Worm (Caenorhabditis elegans) whole organism, L4 larva: ENCODE results near the gene F33H1.4.

Source experiments
- ama-1 ChIP-seq: fragments of 150-350 bp; optimal IDR thresholded peaks from 2 replicates; lab custom pipeline; 2014; ENCODE audit warnings: inconsistent platforms, mixed read lengths
- duxl-1 ChIP-seq: sonication (generic microtip); optimal IDR thresholded peaks from 2 replicates; lab custom pipeline; 2016; ENCODE audit warnings: mild to moderate bottlenecking, missing genetic modification characterization, moderate library complexity, missing compliant biosample characterization; ENCODE audit not compliant: poor library complexity
- egl-27 ChIP-seq: sonication (generic microtip); optimal IDR thresholded peaks from 3 replicates; lab custom pipeline; 2017; ENCODE audit warnings: missing biosample characterization, missing genetic modification reagents, missing genetic modification characterization
- lir-3 ChIP-seq: sonication (generic microtip); optimal IDR thresholded peaks from 2 replicates; lab custom pipeline; 2016; ENCODE audit warnings: mild to moderate bottlenecking, missing genetic modification characterization, missing compliant biosample characterization
- lsy-2 ChIP-seq, 2 experiments: fragments of 150-350 bp in 1 of 2; sonication (generic microtip) in 1 of 2; optimal IDR thresholded peaks; 2 replicates each; lab custom pipeline; 2014 to 2017; ENCODE audit warnings: missing biosample characterization in 2 of 2, missing genetic modification characterization in 2 of 2
- mes-2 ChIP-seq: sonication (generic microtip); optimal IDR thresholded peaks from 2 replicates; lab custom pipeline; 2016; ENCODE audit warnings: missing genotype, mild to moderate bottlenecking, missing genetic modification characterization, missing compliant biosample characterization; ENCODE audit not compliant: poor library complexity, severe bottlenecking
- nhr-6 ChIP-seq: fragments of 150-350 bp; optimal IDR thresholded peaks from 2 replicates; lab custom pipeline; 2014; ENCODE audit warnings: missing biosample characterization, missing genetic modification characterization
- nhr-76 ChIP-seq: fragments of 150-350 bp; optimal IDR thresholded peaks from 2 replicates; lab custom pipeline; 2014; ENCODE audit warnings: missing biosample characterization, missing genetic modification characterization
- pha-4 ChIP-seq, 2 experiments: fragments of 150-350 bp in 1 of 2; fragments of 200-800 bp in 1 of 2; sonication (Bioruptor generic) in 1 of 2; IDR thresholded peaks in 1 of 2; optimal IDR thresholded peaks in 1 of 2; 2 replicates each; pipeline versions ENCODE4 v1.3.6 to Lab custom; 2014 to 2022; ENCODE audit warnings: missing genetic modification characterization in 2 of 2, missing genetic modification reagents in 2 of 2, missing biosample characterization in 1 of 2, missing compliant biosample characterization in 1 of 2
- php-3 ChIP-seq: fragments of 200-800 bp; sonication (Bioruptor generic); IDR thresholded peaks from 2 replicates; pipeline ENCODE4 v1.3.6; 2022; ENCODE audit warnings: missing genetic modification reagents, missing genetic modification characterization, missing compliant biosample characterization
- sdz-12 ChIP-seq: fragments of 200-800 bp; sonication (Bioruptor generic); optimal IDR thresholded peaks from 2 replicates; lab custom pipeline; 2018; ENCODE audit warnings: mild to moderate bottlenecking, missing genetic modification characterization, missing compliant biosample characterization
- set-16 ChIP-seq: fragments of 200-800 bp; sonication (Bioruptor generic); IDR thresholded peaks from 2 replicates; pipeline ENCODE4 v1.3.6; 2022; ENCODE audit warnings: missing genetic modification reagents, missing genetic modification characterization, missing compliant biosample characterization
- unc-62 ChIP-seq, 3 experiments: fragments of 150-350 bp in 1 of 3; sonication (generic microtip); optimal IDR thresholded peaks in 2 of 3; peaks in 1 of 3; 1 replicate in 1 of 3; 2 replicates in 2 of 3; lab custom pipeline; 2014 to 2017; ENCODE audit warnings: missing biosample characterization in 3 of 3, missing genetic modification characterization in 3 of 3, missing genetic modification reagents in 3 of 3, missing genotype in 1 of 3
- zip-2 ChIP-seq: fragments of 150-350 bp; optimal IDR thresholded peaks from 2 replicates; lab custom pipeline; 2014; ENCODE audit warnings: missing biosample characterization, missing genetic modification characterization

- TF ChIP-seq sdz-12 (no peak), egl-27 (tag; lab: Kevin White, UChicago) (no peak), mes-2 (no peak), lir-3 (no peak), ama-1 (lab: Kevin White, UChicago) (no peak), lsy-2 (tag; optimal IDR thresholded peaks at IDR 0.05; lab: Kevin White, UChicago) (no peak), php-3 (GFP tag; lab: Robert Waterston, UW) (no peak), nhr-6 (tag; lab: Kevin White, UChicago) (no peak), unc-62 (GFP tag; optimal IDR thresholded peaks at IDR 0.05 in 1 of 2; lab: Kevin White, UChicago) (no peak), unc-62 (tag; optimal IDR thresholded peaks at IDR 0.05; lab: Kevin White, UChicago) (no peak), duxl-1 (tag; lab: Kevin White, UChicago) (no peak), pha-4 (GFP tag; IDR thresholded peaks at IDR 0.05; lab: Robert Waterston, UW) (no peak), pha-4 (tag; optimal IDR thresholded peaks at IDR 0.05; lab: Kevin White, UChicago) (no peak), set-16 (GFP tag; lab: Robert Waterston, UW) (no peak), zip-2 (tag; lab: Kevin White, UChicago) (no peak), nhr-76 (no peak)
These were observed 47.1 kb upstream of the F33H1.4 start, which contains the start of gene F27E5.8 for ce11 chrII:10127389-10127788.
